Fruit fly (Drosophila melanogaster) whole organism, embryonic: Measurements from ENCODE around the gene ppk.
A peak's percentile ranks its signal among the peaks of the same experiment; 100 is the strongest.

ENCODE experiments used
- Antp ChIP-seq: fragments of 200-800 bp; sonication (Bioruptor generic); optimal IDR thresholded peaks from 3 replicates; lab custom pipeline; 2016; ENCODE audit warnings: missing biosample characterization, missing genetic modification characterization
- B-H2 ChIP-seq: fragments of 200-800 bp; sonication (Bioruptor generic); optimal IDR thresholded peaks from 2 replicates; lab custom pipeline; 2018; ENCODE audit warnings: missing biosample characterization, mild to moderate bottlenecking, missing genetic modification characterization
- Blimp-1 ChIP-seq: fragments of 200-800 bp; sonication (Bioruptor generic); optimal IDR thresholded peaks from 3 replicates; lab custom pipeline; 2018; ENCODE audit warnings: missing biosample characterization, missing genetic modification characterization, mild to moderate bottlenecking, moderate library complexity, missing genetic modification reagents
- CG11398 ChIP-seq: fragments of 200-800 bp; sonication (Bioruptor generic); optimal IDR thresholded peaks from 2 replicates; lab custom pipeline; 2016; ENCODE audit warnings: missing biosample characterization, missing genetic modification characterization
- CG11504 ChIP-seq: fragments of 200-800 bp; sonication (Bioruptor generic); optimal IDR thresholded peaks from 3 replicates; lab custom pipeline; 2019; ENCODE audit warnings: missing biosample characterization, mild to moderate bottlenecking, missing genetic modification characterization, moderate library complexity
- CG12236 ChIP-seq: fragments of 200-800 bp; sonication (Bioruptor generic); optimal IDR thresholded peaks from 2 replicates; lab custom pipeline; 2016; ENCODE audit warnings: missing biosample characterization, missing genetic modification characterization
- CG12769 ChIP-seq: fragments of 200-800 bp; sonication (Bioruptor generic); optimal IDR thresholded peaks from 2 replicates; lab custom pipeline; 2019; ENCODE audit warnings: missing biosample characterization, mild to moderate bottlenecking, missing genetic modification characterization, moderate library complexity
- CG13296 ChIP-seq: fragments of 200-800 bp; sonication (Bioruptor generic); optimal IDR thresholded peaks from 3 replicates; lab custom pipeline; 2018; ENCODE audit warnings: missing biosample characterization, mild to moderate bottlenecking, missing genetic modification characterization
- CG14860 ChIP-seq: fragments of 200-800 bp; sonication (Bioruptor generic); IDR thresholded peaks from 3 replicates; pipeline ENCODE4 v1.3.6; 2022; ENCODE audit warnings: missing biosample characterization, missing genetic modification characterization; ENCODE audit not compliant: partially characterized antibody
- CG17568 ChIP-seq: fragments of 200-800 bp; sonication (Bioruptor generic); optimal IDR thresholded peaks from 2 replicates; lab custom pipeline; 2018; ENCODE audit warnings: missing biosample characterization, mild to moderate bottlenecking, missing genetic modification characterization, moderate library complexity
- CG17612 ChIP-seq: fragments of 200-800 bp; sonication (Bioruptor generic); IDR thresholded peaks from 2 replicates; pipeline ENCODE4 v1.3.6; 2022; ENCODE audit warnings: missing biosample characterization, missing genetic modification characterization
- CG3163 ChIP-seq: fragments of 200-800 bp; sonication (Bioruptor generic); optimal IDR thresholded peaks from 3 replicates; lab custom pipeline; 2016; ENCODE audit warnings: missing biosample characterization, missing genetic modification characterization
- CG32532 ChIP-seq: fragments of 200-800 bp; sonication (Bioruptor generic); IDR thresholded peaks from 2 replicates; pipeline ENCODE4 v1.3.6; 2022; ENCODE audit warnings: missing biosample characterization, missing genetic modification characterization
- CG6791 ChIP-seq: fragments of 200-800 bp; sonication (Bioruptor generic); IDR thresholded peaks from 3 replicates; pipeline ENCODE4 v1.3.6; 2022; ENCODE audit warnings: missing biosample characterization, missing genetic modification characterization; ENCODE audit not compliant: partially characterized antibody
- CG9817 ChIP-seq: fragments of 200-800 bp; sonication (Bioruptor generic); optimal IDR thresholded peaks from 2 replicates; lab custom pipeline; 2018; ENCODE audit warnings: missing biosample characterization, mild to moderate bottlenecking, missing genetic modification characterization, moderate library complexity
- CG9932 ChIP-seq: fragments of 200-800 bp; sonication (Bioruptor generic); IDR thresholded peaks from 2 replicates; pipeline ENCODE4 v1.3.6; 2022; ENCODE audit warnings: missing biosample characterization, missing genetic modification characterization
- CoRest ChIP-seq: fragments of 200-800 bp; sonication (Bioruptor generic); optimal IDR thresholded peaks from 3 replicates; lab custom pipeline; 2018; ENCODE audit warnings: missing biosample characterization, mild to moderate bottlenecking, missing genetic modification characterization, moderate library complexity
- H2.0 ChIP-seq: fragments of 200-800 bp; sonication (Bioruptor generic); IDR thresholded peaks from 2 replicates; pipeline ENCODE4 v1.3.6; 2022; ENCODE audit warnings: missing biosample characterization, missing genetic modification characterization
- HmgZ ChIP-seq: fragments of 200-800 bp; sonication (Bioruptor generic); optimal IDR thresholded peaks from 2 replicates; lab custom pipeline; 2018; ENCODE audit warnings: missing biosample characterization, mild to moderate bottlenecking, missing genetic modification characterization
- Hmr ChIP-seq: fragments of 200-800 bp; sonication (Bioruptor generic); optimal IDR thresholded peaks from 3 replicates; lab custom pipeline; 2017; ENCODE audit warnings: mild to moderate bottlenecking, missing biosample characterization, missing genetic modification reagents, missing genetic modification characterization
- MBD-R2 ChIP-seq: fragments of 200-800 bp; sonication (Bioruptor generic); IDR thresholded peaks from 2 replicates; pipeline ENCODE4 v1.3.6; 2022; ENCODE audit warnings: missing biosample characterization, missing genetic modification characterization
- Pdp1 ChIP-seq, 2 experiments: fragments of 200-800 bp; sonication (Bioruptor generic); optimal IDR thresholded peaks; 3 replicates each; lab custom pipeline; 2016; ENCODE audit warnings: missing biosample characterization in 2 of 2, missing genetic modification characterization in 2 of 2, mild to moderate bottlenecking in 1 of 2, moderate library complexity in 1 of 2
- Stat92E ChIP-seq, 3 experiments: fragments of >200 bp in 2 of 3; fragments of 200-800 bp in 1 of 3; sonication (Bioruptor generic) in 1 of 3; optimal IDR thresholded peaks; 2 replicates each; lab custom pipeline; 2017 to 2019; ENCODE audit warnings: missing biosample characterization in 3 of 3, missing genetic modification characterization in 3 of 3, mild to moderate bottlenecking in 1 of 3, moderate library complexity in 1 of 3
- Xrp1 ChIP-seq: fragments of 200-800 bp; sonication (Bioruptor generic); IDR thresholded peaks from 2 replicates; pipeline ENCODE4 v1.3.6; 2022; ENCODE audit warnings: missing biosample characterization, missing genetic modification characterization
- ara ChIP-seq: fragments of 200-800 bp; sonication (Bioruptor generic); IDR thresholded peaks from 2 replicates; pipeline ENCODE4 v1.3.6; 2022; ENCODE audit warnings: missing biosample characterization, missing genetic modification characterization
- ash1 ChIP-seq: fragments of 200-800 bp; sonication (Bioruptor generic); optimal IDR thresholded peaks from 2 replicates; lab custom pipeline; 2018; ENCODE audit warnings: missing biosample characterization, mild to moderate bottlenecking, missing genetic modification characterization
- cad ChIP-seq: fragments of >200 bp; optimal IDR thresholded peaks from 2 replicates; lab custom pipeline; 2017; ENCODE audit warnings: missing biosample characterization, missing genetic modification characterization
- ci ChIP-seq: fragments of 200-800 bp; sonication (Bioruptor generic); IDR thresholded peaks from 3 replicates; pipeline ENCODE4 v1.3.6; 2022; ENCODE audit warnings: missing biosample characterization, missing genetic modification characterization
- dati ChIP-seq: fragments of 200-800 bp; sonication (Bioruptor generic); IDR thresholded peaks from 2 replicates; pipeline ENCODE4 v1.3.6; 2022; ENCODE audit warnings: missing biosample characterization, missing genetic modification characterization
- ewg ChIP-seq: fragments of 200-800 bp; sonication (Bioruptor generic); optimal IDR thresholded peaks from 3 replicates; lab custom pipeline; 2017; ENCODE audit warnings: mild to moderate bottlenecking, missing biosample characterization, missing genetic modification reagents, missing genetic modification characterization
- gro ChIP-seq: fragments of 200-800 bp; sonication (Bioruptor generic); optimal IDR thresholded peaks from 2 replicates; lab custom pipeline; 2016; ENCODE audit warnings: missing biosample characterization, missing genetic modification characterization
- her ChIP-seq: fragments of 200-800 bp; sonication (Bioruptor generic); optimal IDR thresholded peaks from 2 replicates; lab custom pipeline; 2016; ENCODE audit warnings: missing biosample characterization, missing genetic modification characterization
- kni ChIP-seq: fragments of 200-800 bp; sonication (Bioruptor generic); optimal IDR thresholded peaks from 3 replicates; lab custom pipeline; 2017; ENCODE audit warnings: mild to moderate bottlenecking, missing biosample characterization, missing genetic modification reagents, missing genetic modification characterization
- knrl ChIP-seq: fragments of 200-800 bp; sonication (Bioruptor generic); IDR thresholded peaks from 3 replicates; pipeline ENCODE4 v1.3.6; 2022; ENCODE audit warnings: missing biosample characterization, missing genetic modification characterization; ENCODE audit not compliant: partially characterized antibody
- lab ChIP-seq: fragments of 200-800 bp; sonication (Bioruptor generic); optimal IDR thresholded peaks from 3 replicates; lab custom pipeline; 2017; ENCODE audit warnings: missing biosample characterization, missing genetic modification characterization, mild to moderate bottlenecking, moderate library complexity, missing genetic modification reagents
- lbe ChIP-seq: fragments of 200-800 bp; sonication (Bioruptor generic); optimal IDR thresholded peaks from 2 replicates; lab custom pipeline; 2016; ENCODE audit warnings: missing biosample characterization, mild to moderate bottlenecking, missing genetic modification characterization
- lilli ChIP-seq: fragments of 200-800 bp; sonication (Bioruptor generic); optimal IDR thresholded peaks from 3 replicates; lab custom pipeline; 2016; ENCODE audit warnings: missing biosample characterization, missing genetic modification characterization
- mld ChIP-seq: fragments of 200-800 bp; sonication (Bioruptor generic); IDR thresholded peaks from 3 replicates; pipeline ENCODE4 v1.3.6; 2022; ENCODE audit warnings: missing biosample characterization, missing genetic modification characterization; ENCODE audit not compliant: partially characterized antibody
- nerfin-1 ChIP-seq: fragments of 200-800 bp; sonication (Bioruptor generic); optimal IDR thresholded peaks from 3 replicates; lab custom pipeline; 2019; ENCODE audit warnings: missing biosample characterization, mild to moderate bottlenecking, missing genetic modification characterization, moderate library complexity
- phol ChIP-seq: fragments of 200-800 bp; sonication (Bioruptor generic); optimal IDR thresholded peaks from 3 replicates; lab custom pipeline; 2018; ENCODE audit warnings: missing biosample characterization, mild to moderate bottlenecking, missing genetic modification characterization, moderate library complexity
- sens-2 ChIP-seq: fragments of 200-800 bp; sonication (Bioruptor generic); IDR thresholded peaks from 2 replicates; pipeline ENCODE4 v1.3.6; 2022; ENCODE audit warnings: missing biosample characterization, missing genetic modification characterization
- sna ChIP-seq: fragments of 200-800 bp; sonication (Bioruptor generic); IDR thresholded peaks from 2 replicates; pipeline ENCODE4 v1.3.6; 2022; ENCODE audit warnings: missing biosample characterization, missing genetic modification characterization; ENCODE audit not compliant: partially characterized antibody
- so ChIP-seq: fragments of 200-800 bp; sonication (Bioruptor generic); IDR thresholded peaks from 3 replicates; pipeline ENCODE4 v1.3.6; 2022; ENCODE audit warnings: missing biosample characterization, missing genetic modification characterization
- sr ChIP-seq: fragments of 200-800 bp; sonication (Bioruptor generic); IDR thresholded peaks from 3 replicates; pipeline ENCODE4 v1.3.6; 2022; ENCODE audit warnings: missing biosample characterization, missing genetic modification characterization
- sug ChIP-seq: fragments of 200-800 bp; optimal IDR thresholded peaks from 2 replicates; lab custom pipeline; 2019; ENCODE audit warnings: missing biosample characterization, mild to moderate bottlenecking, missing genetic modification characterization, moderate library complexity
- tll ChIP-seq, 2 experiments: fragments of 200-800 bp in 1 of 2; fragments of >200 bp in 1 of 2; sonication (Bioruptor generic) in 1 of 2; optimal IDR thresholded peaks; 2 replicates each; lab custom pipeline; 2017 to 2019; ENCODE audit warnings: missing biosample characterization in 2 of 2, missing genetic modification characterization in 2 of 2, mild to moderate bottlenecking in 1 of 2, moderate library complexity in 1 of 2
- tna ChIP-seq: fragments of 200-800 bp; sonication (Bioruptor generic); IDR thresholded peaks from 2 replicates; pipeline ENCODE4 v1.3.6; 2022; ENCODE audit warnings: missing biosample characterization, missing genetic modification characterization; ENCODE audit not compliant: partially characterized antibody
- yki ChIP-seq: fragments of >200 bp; optimal IDR thresholded peaks from 3 replicates; lab custom pipeline; 2018
- zen2 ChIP-seq: fragments of 200-800 bp; sonication (Bioruptor generic); IDR thresholded peaks from 3 replicates; pipeline ENCODE4 v1.3.6; 2022; ENCODE audit warnings: missing biosample characterization, missing genetic modification characterization; ENCODE audit not compliant: partially characterized antibody

The ppk gene

DNA sequence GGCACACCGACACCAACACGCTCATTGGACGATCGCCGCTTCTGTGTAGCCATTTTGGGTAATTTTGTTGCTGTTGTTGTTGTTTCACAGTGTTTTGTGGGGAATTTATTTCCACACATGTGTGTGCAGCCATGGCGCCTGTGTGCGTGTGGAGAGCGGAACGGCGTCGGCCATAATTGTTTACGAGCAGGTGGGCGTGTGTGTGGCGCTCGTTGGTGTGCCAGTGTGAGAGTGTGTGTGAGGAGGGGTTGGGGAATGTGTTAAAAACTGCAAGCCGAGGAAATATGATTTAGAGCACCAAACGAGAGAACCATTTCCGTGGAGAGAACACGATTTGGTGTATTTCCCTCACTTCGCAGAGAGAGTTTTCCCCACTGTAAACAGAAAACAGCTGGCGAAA lies 29.4 kb upstream of the ppk start (continued):
- TF ChIP-seq CG9817 (tag; lab: Kevin White, UChicago) (no peak), CG32532 (GFP tag; lab: Robert Waterston, UW) (peak; percentile 58; the same call in 1 of the 2 replicates), lilli (GFP tag; lab: Kevin White, UChicago) (no peak), ci (GFP tag; lab: Robert Waterston, UW) (peak; percentile 77), Pdp1 (GFP tag; optimal IDR thresholded peaks at IDR 0.05; lab: Kevin White, UChicago) (peak in 1 of 2 experiments; percentile 10), ara (GFP tag; lab: Robert Waterston, UW) (0 out of 2 replicates have a peak, but pooled peaks have one; percentile 36), so (GFP tag; lab: Robert Waterston, UW) (peak; percentile 68; the same call in 1 of the 3 replicates), CoRest (tag; lab: Kevin White, UChicago) (peak; percentile 58), cad (GFP tag; lab: Kevin White, UChicago) (no peak), dati (GFP tag; lab: Robert Waterston, UW) (no peak), sens-2 (GFP tag; lab: Robert Waterston, UW) (no peak), CG17612 (GFP tag; lab: Robert Waterston, UW) (no peak), phol (tag; lab: Kevin White, UChicago) (peak; percentile 85), yki (no peak), CG14860 (GFP tag; lab: Robert Waterston, UW) (0 out of 3 replicates have a peak, but pooled peaks have one; percentile 20), kni (peak; percentile 72), sna (GFP tag; lab: Robert Waterston, UW) (peak; percentile 33), sr (GFP tag; lab: Robert Waterston, UW) (peak; percentile 98), ash1 (GFP tag; lab: Kevin White, UChicago) (peak; percentile 4), CG12236 (GFP tag; lab: Kevin White, UChicago) (no peak), gro (GFP tag; lab: Kevin White, UChicago) (peak; percentile 32), tna (GFP tag; lab: Robert Waterston, UW) (peak; percentile 15; the same call in 1 of the 2 replicates), CG6791 (GFP tag; lab: Robert Waterston, UW) (0 out of 3 replicates have a peak, but pooled peaks have one; percentile 11), MBD-R2 (GFP tag; lab: Robert Waterston, UW) (0 out of 2 replicates have a peak, but pooled peaks have one; percentile 19), CG13296 (GFP tag; lab: Kevin White, UChicago) (no peak), B-H2 (peak; percentile 73), nerfin-1 (tag; lab: Kevin White, UChicago) (no peak), knrl (no peak), CG11504 (no peak), Antp (GFP tag; lab: Kevin White, UChicago) (no peak), CG12769 (tag; lab: Kevin White, UChicago) (peak; percentile 76), lab (peak; percentile 41), Stat92E (GFP tag; optimal IDR thresholded peaks at IDR 0.05; lab: Kevin White, UChicago) (no peak)
- TF ChIP-seq, all 482 proteins: peak for 75

- TF ChIP-seq Hmr (peak; percentile 0), Blimp-1 (GFP tag; lab: Kevin White, UChicago) (peak; percentile 95), ewg (GFP tag; lab: Kevin White, UChicago) (peak; percentile 77), sug (tag; lab: Kevin White, UChicago) (peak; percentile 5), her (peak; percentile 20), lbe (GFP tag; lab: Kevin White, UChicago) (peak; percentile 67), CG3163 (GFP tag; lab: Kevin White, UChicago) (peak; percentile 77), tll (GFP tag; optimal IDR thresholded peaks at IDR 0.05; lab: Kevin White, UChicago) (no peak), HmgZ (tag; lab: Kevin White, UChicago) (peak; percentile 38), Xrp1 (peak; percentile 45; the same call in 1 of the 2 replicates), H2.0 (no peak), CG9932 (GFP tag; lab: Robert Waterston, UW) (peak; percentile 39; the same call in 1 of the 2 replicates), gro (GFP tag; lab: Kevin White, UChicago) (peak; percentile 40), mld (GFP tag; lab: Robert Waterston, UW) (peak; percentile 31; the same call in 1 of the 3 replicates), CG11398 (GFP tag; lab: Kevin White, UChicago) (peak; percentile 15), CG17568 (GFP tag; lab: Kevin White, UChicago) (peak; percentile 15), zen2 (GFP tag; lab: Robert Waterston, UW) (peak; percentile 91)
Observed at dm6 chr2L:14409428-14409933, 28.5 kb upstream of the ppk start, which contains the start of gene elB. elB (minus strand) TSS chr2L:14409549.
